Fruit fly (Drosophila melanogaster): ENCODE results near the gene Sf3b5.
A peak's percentile ranks its signal among the peaks of the same experiment; 100 is the strongest.

Sf3b5 gene

dm6 chr3R:8984602-8985074, 30.5 kb downstream of the Sf3b5 start, which contains the start of gene CG11970 (continued):
- peak; percentile 52 for TF ChIP-seq hbn (GFP tag; IDR thresholded peaks at IDR 0.05; ENCODE audit: partially characterized antibody)
- no peak for TF ChIP-seq Mes4 (GFP tag; optimal IDR thresholded peaks at IDR 0.05)
- TF ChIP-seq CG10565 (GFP tag; optimal IDR thresholded peaks at IDR 0.05) = no peak
- TF ChIP-seq Atf6 (GFP tag; IDR thresholded peaks at IDR 0.05) = no peak
- TF ChIP-seq CG3065 (GFP tag; optimal IDR thresholded peaks at IDR 0.05) = no peak
- TF ChIP-seq CG12104 (GFP tag; optimal IDR thresholded peaks at IDR 0.05) = no peak
- no peak for TF ChIP-seq CG6854 (GFP tag; optimal IDR thresholded peaks at IDR 0.05)
- no peak for TF ChIP-seq CG12219 (GFP tag; optimal IDR thresholded peaks at IDR 0.05)
- TF ChIP-seq CG2202 (tag; optimal IDR thresholded peaks at IDR 0.05) = no peak
- TF ChIP-seq eyg (GFP tag; optimal IDR thresholded peaks at IDR 0.05) = peak; percentile 25
- TF ChIP-seq Dbx (GFP tag; IDR thresholded peaks at IDR 0.05) = 0 out of 3 replicates have a peak, but pooled peaks have one; percentile 15
- peak; percentile 42; the same call in 2 of the 4 replicates for TF ChIP-seq Gug (GFP tag; IDR thresholded peaks at IDR 0.05)
- TF ChIP-seq bowl (GFP tag; IDR thresholded peaks at IDR 0.05) = no peak
- TF ChIP-seq Blimp-1 (GFP tag; optimal IDR thresholded peaks at IDR 0.05) = no peak
- TF ChIP-seq bab2 (GFP tag; optimal IDR thresholded peaks at IDR 0.05) = peak; percentile 33
- TF ChIP-seq CG7987 (GFP tag; optimal IDR thresholded peaks at IDR 0.05) = no peak
- no peak for TF ChIP-seq oc (tag; optimal IDR thresholded peaks at IDR 0.05)
- no peak for TF ChIP-seq GATAe (GFP tag; conservative IDR thresholded peaks at IDR 0.05)
- no peak for TF ChIP-seq CG1792 (GFP tag; optimal IDR thresholded peaks at IDR 0.05)
- no peak for TF ChIP-seq sim (GFP tag; IDR thresholded peaks at IDR 0.05)
- TF ChIP-seq cato (GFP tag; optimal IDR thresholded peaks at IDR 0.05; ENCODE audit: borderline replicate concordance) = no peak
- TF ChIP-seq Bteb2 (GFP tag; optimal IDR thresholded peaks at IDR 0.05) = no peak
- TF ChIP-seq gsb (GFP tag; IDR thresholded peaks at IDR 0.05) = no peak
- TF ChIP-seq ash1 (GFP tag; optimal IDR thresholded peaks at IDR 0.05) = no peak
- no peak for TF ChIP-seq CG4820 (GFP tag; optimal IDR thresholded peaks at IDR 0.05)
- TF ChIP-seq pnt (GFP tag; optimal IDR thresholded peaks at IDR 0.05) = peak; percentile 12
- no peak for TF ChIP-seq scrt (GFP tag; optimal IDR thresholded peaks at IDR 0.05)
- TF ChIP-seq Dip3 (GFP tag; optimal IDR thresholded peaks at IDR 0.05) = peak; percentile 55
- TF ChIP-seq sr (GFP tag; IDR thresholded peaks at IDR 0.05) = no peak
- TF ChIP-seq CG4404 (GFP tag; IDR thresholded peaks at IDR 0.05) = peak; percentile 40; the same call in 1 of the 2 replicates
- no peak for TF ChIP-seq CG6254 (GFP tag; optimal IDR thresholded peaks at IDR 0.05)
- peak; percentile 26 for TF ChIP-seq YL-1 (GFP tag; optimal IDR thresholded peaks at IDR 0.05)
- TF ChIP-seq Nf-YB (GFP tag; optimal IDR thresholded peaks at IDR 0.05) = no peak
- no peak for TF ChIP-seq MTF-1 (GFP tag; optimal IDR thresholded peaks at IDR 0.05; ENCODE audit: borderline replicate concordance)
- TF ChIP-seq wdn (GFP tag; IDR thresholded peaks at IDR 0.05) = no peak
- no peak for TF ChIP-seq CG1647 (GFP tag; optimal IDR thresholded peaks at IDR 0.05)
- peak; percentile 79 for TF ChIP-seq Sin3A (optimal IDR thresholded peaks at IDR 0.05)
- TF ChIP-seq CG31365 (tag; optimal IDR thresholded peaks at IDR 0.05) = no peak
- no peak for TF ChIP-seq CG8290 (GFP tag; optimal IDR thresholded peaks at IDR 0.05)
- no peak for TF ChIP-seq CG8290 (tag; optimal IDR thresholded peaks at IDR 0.05)
- no peak for TF ChIP-seq Fer3 (tag; optimal IDR thresholded peaks at IDR 0.05)
- peak; percentile 26; the same call in 1 of the 3 replicates for TF ChIP-seq CG14860 (GFP tag; IDR thresholded peaks at IDR 0.05; ENCODE audit: partially characterized antibody)
- TF ChIP-seq CG12155 (GFP tag; optimal IDR thresholded peaks at IDR 0.05) = peak; percentile 34
- TF ChIP-seq CG10654 (GFP tag; optimal IDR thresholded peaks at IDR 0.05) = peak; percentile 17
- no peak for TF ChIP-seq H15 (GFP tag; IDR thresholded peaks at IDR 0.05)
- no peak for TF ChIP-seq CG15073 (GFP tag; optimal IDR thresholded peaks at IDR 0.05)
- no peak for TF ChIP-seq CG8478 (optimal IDR thresholded peaks at IDR 0.05)
- no peak for TF ChIP-seq HLH4C (GFP tag; IDR thresholded peaks at IDR 0.05; ENCODE audit: partially characterized antibody)
- no peak for TF ChIP-seq fru (optimal IDR thresholded peaks at IDR 0.05)
- TF ChIP-seq lilli (GFP tag; optimal IDR thresholded peaks at IDR 0.05) = peak; percentile 56
- no peak for TF ChIP-seq Max (GFP tag; optimal IDR thresholded peaks at IDR 0.05)
- TF ChIP-seq ranshi (GFP tag; IDR thresholded peaks at IDR 0.05) = no peak
- peak; percentile 57 for TF ChIP-seq amos (GFP tag; IDR thresholded peaks at IDR 0.05; ENCODE audit: partially characterized antibody)

All from whole organism, embryonic.